Comparison of ENCODE assay signal across 2 worm cellular contexts in the genomic region with DNA sequence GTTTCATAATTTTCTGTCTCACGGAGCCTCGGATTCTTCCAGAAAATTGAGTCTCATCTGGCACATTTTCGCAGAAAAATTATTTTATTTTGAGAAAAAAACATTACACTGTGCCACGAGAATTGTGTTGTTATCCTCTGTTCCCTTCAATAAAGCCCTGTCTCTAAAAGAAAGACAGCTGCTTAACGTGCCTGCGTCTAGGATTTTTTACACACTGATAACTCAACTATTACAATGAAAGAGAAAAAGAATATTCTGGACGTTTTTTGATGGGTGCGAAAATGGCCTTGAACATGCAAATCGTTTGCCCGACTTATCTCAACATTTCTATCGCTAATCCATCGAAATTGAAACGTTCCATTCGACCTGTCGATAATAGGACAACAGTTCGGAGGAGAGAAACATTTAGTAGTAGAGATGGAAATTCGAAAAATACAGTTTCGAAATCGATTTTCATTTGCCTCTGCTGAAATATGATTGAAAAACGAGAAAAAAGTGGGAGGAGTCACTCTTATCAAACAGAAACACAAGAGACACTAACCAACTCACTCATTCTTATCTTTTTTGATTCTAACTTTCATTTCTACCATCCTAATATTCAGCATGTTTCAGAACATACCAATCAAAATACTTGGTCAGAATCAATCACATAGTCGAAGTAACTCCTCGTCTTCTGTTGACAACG.
TF ChIP-seq lines count a peak whose summit lies in the region.

No protein-coding gene starts in this region.

TF ChIP-seq in whole organism, L1 larva, 84 proteins besides CTCF, POLR2A, EP300 and RAD21 (continued from another document):
- TF ChIP-seq snpc-4 (tag; optimal IDR thresholded peaks at IDR 0.05; lab: Kevin White, UChicago) (no peak), snu-23 (GFP tag; optimal IDR thresholded peaks at IDR 0.05; lab: Kevin White, UChicago) (peak; percentile 49), mep-1 (tag; optimal IDR thresholded peaks at IDR 0.05; lab: Kevin White, UChicago) (peak; percentile 66), sox-4 (tag; optimal IDR thresholded peaks at IDR 0.05; lab: Kevin White, UChicago) (no peak), hpl-2 (GFP tag; optimal IDR thresholded peaks at IDR 0.05; lab: Kevin White, UChicago) (no peak), lin-13 (GFP tag; optimal IDR thresholded peaks at IDR 0.05; lab: Kevin White, UChicago) (no peak), nhr-20 (tag; optimal IDR thresholded peaks at IDR 0.05; lab: Kevin White, UChicago) (peak; percentile 25), zag-1 (tag; optimal IDR thresholded peaks at IDR 0.05; lab: Kevin White, UChicago) (no peak), fos-1 (tag; optimal IDR thresholded peaks at IDR 0.05; lab: Kevin White, UChicago) (no peak), lin-14 (GFP tag; optimal IDR thresholded peaks at IDR 0.05; lab: Kevin White, UChicago) (peak; percentile 78), vab-15 (tag; optimal IDR thresholded peaks at IDR 0.05; lab: Kevin White, UChicago) (no peak), ceh-63 (GFP tag; optimal IDR thresholded peaks at IDR 0.05; lab: Kevin White, UChicago) (no peak), mdl-1 (tag; optimal IDR thresholded peaks at IDR 0.05; lab: Kevin White, UChicago) (peak in 1 of 2 experiments; percentile 2), rnt-1 (tag; optimal IDR thresholded peaks at IDR 0.05; lab: Kevin White, UChicago) (peak; percentile 58), nhr-71 (tag; optimal IDR thresholded peaks at IDR 0.05; lab: Kevin White, UChicago) (peak; percentile 51), fkh-8 (tag; optimal IDR thresholded peaks at IDR 0.05; lab: Kevin White, UChicago) (no peak), ztf-11 (tag; optimal IDR thresholded peaks at IDR 0.05; lab: Kevin White, UChicago) (no peak), ets-5 (GFP tag; IDR thresholded peaks at IDR 0.05; lab: Robert Waterston, UW) (no peak), lsy-2 (tag; optimal IDR thresholded peaks at IDR 0.05; lab: Kevin White, UChicago) (peak in 1 of 2 experiments; percentile 21), lin-39 (tag; optimal IDR thresholded peaks at IDR 0.05; lab: Kevin White, UChicago) (no peak), C16A3.4 (tag; optimal IDR thresholded peaks at IDR 0.05; lab: Kevin White, UChicago) (no peak), jun-1 (tag; optimal IDR thresholded peaks at IDR 0.05; lab: Kevin White, UChicago) (no peak), tbx-2 (tag; optimal IDR thresholded peaks at IDR 0.05; lab: Kevin White, UChicago) (no peak), sptf-1 (tag; optimal IDR thresholded peaks at IDR 0.05; lab: Kevin White, UChicago) (no peak), irx-1 (tag; optimal IDR thresholded peaks at IDR 0.05; lab: Kevin White, UChicago) (no peak), elt-3 (tag; optimal IDR thresholded peaks at IDR 0.05; lab: Kevin White, UChicago) (peak in 1 of 6 experiments; percentile 21), nhr-90 (tag; optimal IDR thresholded peaks at IDR 0.05; lab: Kevin White, UChicago; ENCODE audit: poor library complexity) (no peak), nhr-19 (GFP tag; conservative IDR thresholded peaks at IDR 0.05; lab: Robert Waterston, UW) (peak; percentile 49), unc-98 (GFP tag; IDR thresholded peaks at IDR 0.05; lab: Robert Waterston, UW) (no peak), elt-2 (tag; optimal IDR thresholded peaks at IDR 0.05; lab: Kevin White, UChicago) (peak; percentile 14), ces-1 (GFP tag; optimal IDR thresholded peaks at IDR 0.05; lab: Kevin White, UChicago) (no peak), pag-3 (tag; optimal IDR thresholded peaks at IDR 0.05; lab: Kevin White, UChicago; ENCODE audit: borderline replicate concordance, insufficient read depth) (no peak), hlh-4 (tag; optimal IDR thresholded peaks at IDR 0.05; lab: Kevin White, UChicago) (no peak), swsn-7 (tag; optimal IDR thresholded peaks at IDR 0.05; lab: Kevin White, UChicago) (peak; percentile 31), ceh-90 (tag; optimal IDR thresholded peaks at IDR 0.05; lab: Kevin White, UChicago) (no peak)
TF ChIP-seq in whole organism, L1 larva: peak in this region for 14.

TF ChIP-seq in whole organism, L4 larva, 104 proteins besides CTCF, POLR2A, EP300 and RAD21 (continued from another document):
- TF ChIP-seq ctbp-1 (GFP tag; IDR thresholded peaks at IDR 0.05; lab: Robert Waterston, UW) (no peak), nhr-42 (GFP tag; IDR thresholded peaks at IDR 0.05; lab: Robert Waterston, UW) (no peak), unc-62 (GFP tag; optimal IDR thresholded peaks at IDR 0.05 in 1 of 2; lab: Kevin White, UChicago) (peak in 1 of 2 experiments; percentile 96), unc-62 (tag; optimal IDR thresholded peaks at IDR 0.05; lab: Kevin White, UChicago) (no peak), nhr-10 (tag; optimal IDR thresholded peaks at IDR 0.05; lab: Kevin White, UChicago) (no peak), daf-19 (GFP tag; conservative IDR thresholded peaks at IDR 0.05; lab: Robert Waterston, UW) (no peak), madf-5 (GFP tag; IDR thresholded peaks at IDR 0.05; lab: Robert Waterston, UW) (no peak), snpc-4 (tag; optimal IDR thresholded peaks at IDR 0.05; lab: Kevin White, UChicago) (no peak), unc-130 (GFP tag; optimal IDR thresholded peaks at IDR 0.05; lab: Kevin White, UChicago) (no peak), fkh-10 (GFP tag; optimal IDR thresholded peaks at IDR 0.05; lab: Kevin White, UChicago) (no peak), Y5F2A.4 (GFP tag; optimal IDR thresholded peaks at IDR 0.05; lab: Kevin White, UChicago) (no peak), nhr-77 (tag; optimal IDR thresholded peaks at IDR 0.05; lab: Kevin White, UChicago) (no peak), zag-1 (tag; optimal IDR thresholded peaks at IDR 0.05; lab: Kevin White, UChicago) (no peak), daf-16 (GFP tag; optimal IDR thresholded peaks at IDR 0.05; lab: Kevin White, UChicago) (peak in 1 of 2 experiments; percentile 83), daf-16 (tag; optimal IDR thresholded peaks at IDR 0.05; lab: Kevin White, UChicago) (peak; percentile 24), spr-1 (tag; optimal IDR thresholded peaks at IDR 0.05; lab: Kevin White, UChicago) (no peak), hlh-30 (tag; optimal IDR thresholded peaks at IDR 0.05; lab: Kevin White, UChicago; ENCODE audit: insufficient read depth) (peak; percentile 22), mdl-1 (tag; optimal IDR thresholded peaks at IDR 0.05; lab: Kevin White, UChicago) (peak in 1 of 2 experiments; percentile 16), spr-3 (GFP tag; optimal IDR thresholded peaks at IDR 0.05; lab: Kevin White, UChicago) (no peak), lin-39 (tag; optimal IDR thresholded peaks at IDR 0.05; lab: Kevin White, UChicago) (no peak), arid-1 (GFP tag; conservative IDR thresholded peaks at IDR 0.05; lab: Robert Waterston, UW) (no peak), gei-8 (GFP tag; optimal IDR thresholded peaks at IDR 0.05; lab: Kevin White, UChicago) (no peak), ceh-32 (tag; optimal IDR thresholded peaks at IDR 0.05; lab: Kevin White, UChicago; ENCODE audit: poor library complexity) (no peak), pha-4 (GFP tag; IDR thresholded peaks at IDR 0.05; lab: Robert Waterston, UW) (no peak), pha-4 (tag; optimal IDR thresholded peaks at IDR 0.05; lab: Kevin White, UChicago) (no peak), madf-9 (GFP tag; conservative IDR thresholded peaks at IDR 0.05; lab: Robert Waterston, UW) (no peak), hmg-1.1 (GFP tag; IDR thresholded peaks at IDR 0.05; lab: Robert Waterston, UW) (no peak), Y105C5A.15 (GFP tag; IDR thresholded peaks at IDR 0.05; lab: Robert Waterston, UW) (no peak), dve-1 (tag; optimal IDR thresholded peaks at IDR 0.05; lab: Kevin White, UChicago; ENCODE audit: insufficient read depth) (peak; percentile 26), aha-1 (tag; lab: Kevin White, UChicago) (no peak), nhr-6 (tag; optimal IDR thresholded peaks at IDR 0.05; lab: Kevin White, UChicago) (no peak), dmd-6 (GFP tag; IDR thresholded peaks at IDR 0.05; lab: Robert Waterston, UW) (peak; percentile 8; the same call in 1 of the 2 replicates), tag-97 (GFP tag; IDR thresholded peaks at IDR 0.05; lab: Robert Waterston, UW) (no peak), ceh-82 (tag; optimal IDR thresholded peaks at IDR 0.05; lab: Kevin White, UChicago) (no peak), Y48G9A.11 (GFP tag; IDR thresholded peaks at IDR 0.05; lab: Robert Waterston, UW) (0 out of 2 replicates have a peak, but pooled peaks have one; percentile 34), Y75B8A.6 (GFP tag; IDR thresholded peaks at IDR 0.05; lab: Robert Waterston, UW) (no peak), zip-2 (tag; optimal IDR thresholded peaks at IDR 0.05; lab: Kevin White, UChicago) (no peak), attf-4 (tag; optimal IDR thresholded peaks at IDR 0.05; lab: Kevin White, UChicago) (no peak), lim-7 (GFP tag; IDR thresholded peaks at IDR 0.05; lab: Robert Waterston, UW) (no peak), nhr-111 (GFP tag; optimal IDR thresholded peaks at IDR 0.05; lab: Kevin White, UChicago) (no peak), lsy-2 (tag; optimal IDR thresholded peaks at IDR 0.05; lab: Kevin White, UChicago) (peak in 1 of 2 experiments; percentile 32), mep-1 (tag; optimal IDR thresholded peaks at IDR 0.05; lab: Kevin White, UChicago) (peak; percentile 6), ama-1 (optimal IDR thresholded peaks at IDR 0.05; lab: Kevin White, UChicago) (peak; percentile 8), pqm-1 (tag; optimal IDR thresholded peaks at IDR 0.05; lab: Kevin White, UChicago) (peak; percentile 81), nhr-11 (tag; optimal IDR thresholded peaks at IDR 0.05; lab: Kevin White, UChicago) (peak; percentile 33), nhr-76 (tag; optimal IDR thresholded peaks at IDR 0.05; lab: Kevin White, UChicago) (no peak), vab-7 (GFP tag; IDR thresholded peaks at IDR 0.05; lab: Robert Waterston, UW) (no peak)
